Fruit fly (Drosophila melanogaster) whole organism, wandering third instar larva: ENCODE measurements around the gene Tep2.

Experiments used
- Abd-B ChIP-seq: fragments of >200 bp; optimal IDR thresholded peaks from 2 replicates; lab custom pipeline; 2017; ENCODE audit warnings: missing biosample characterization, missing genetic modification characterization
- CG32264 ChIP-seq: fragments of 200-800 bp; sonication (Bioruptor generic); optimal IDR thresholded peaks from 2 replicates; lab custom pipeline; 2016; ENCODE audit warnings: missing biosample characterization, missing genetic modification characterization
- CG9705 ChIP-seq: fragments of 200-800 bp; sonication (Bioruptor generic); optimal IDR thresholded peaks from 2 replicates; lab custom pipeline; 2018; ENCODE audit warnings: missing biosample characterization, mild to moderate bottlenecking, missing genetic modification characterization
- CrebA ChIP-seq: fragments of 200-800 bp; sonication (Bioruptor generic); optimal IDR thresholded peaks from 2 replicates; lab custom pipeline; 2016; ENCODE audit warnings: missing biosample characterization, mild to moderate bottlenecking, missing genetic modification characterization, borderline replicate concordance
- Dfd ChIP-seq: fragments of >200 bp; optimal IDR thresholded peaks from 2 replicates; lab custom pipeline; 2017; ENCODE audit warnings: missing biosample characterization, missing genetic modification characterization
- Dif ChIP-seq: fragments of 200-275, 200-300 bp; sonication (Bioruptor generic); optimal IDR thresholded peaks from 2 replicates; lab custom pipeline; 2018; ENCODE audit warnings: missing biosample characterization, missing genetic modification characterization; ENCODE audit not compliant: partially characterized antibody
- Hnf4 ChIP-seq: fragments of 200-800 bp; sonication (Bioruptor generic); optimal IDR thresholded peaks from 2 replicates; lab custom pipeline; 2016; ENCODE audit warnings: missing biosample characterization, mild to moderate bottlenecking, missing genetic modification characterization
- Hr78 ChIP-seq: fragments of >200 bp; optimal IDR thresholded peaks from 2 replicates; lab custom pipeline; 2017; ENCODE audit warnings: missing biosample characterization, missing genetic modification characterization
- Jra ChIP-seq: sonication (Bioruptor generic); optimal IDR thresholded peaks from 2 replicates; lab custom pipeline; 2016; ENCODE audit warnings: missing biosample characterization, missing genetic modification characterization
- N ChIP-seq: fragments of >200 bp; optimal IDR thresholded peaks from 2 replicates; lab custom pipeline; 2018; ENCODE audit warnings: missing biosample characterization, missing external identifiers, missing genetic modification characterization
- Rel ChIP-seq, 2 experiments: fragments of 200-800 bp; sonication (Bioruptor generic) in 1 of 2; optimal IDR thresholded peaks; 2 replicates in 1 of 2; 3 replicates in 1 of 2; lab custom pipeline; 2016 to 2019; ENCODE audit warnings: mild to moderate bottlenecking in 2 of 2, missing biosample characterization in 2 of 2, missing genetic modification characterization in 2 of 2, moderate library complexity in 1 of 2
- Sp1 ChIP-seq: fragments of 200-800 bp; sonication (Bioruptor generic); optimal IDR thresholded peaks from 3 replicates; lab custom pipeline; 2019; ENCODE audit warnings: missing biosample characterization, mild to moderate bottlenecking, missing genetic modification characterization, moderate library complexity
- Vsx2 ChIP-seq: fragments of 200-300, 225-300 bp; sonication (Bioruptor generic); optimal IDR thresholded peaks from 2 replicates; lab custom pipeline; 2018; ENCODE audit warnings: missing biosample characterization, missing genetic modification characterization; ENCODE audit not compliant: partially characterized antibody
- br ChIP-seq: fragments of 200-800 bp; sonication (Bioruptor generic); optimal IDR thresholded peaks from 2 replicates; lab custom pipeline; 2016; ENCODE audit warnings: missing biosample characterization, missing genetic modification characterization
- dl ChIP-seq, 2 experiments: fragments of 175-275, 200-275 bp in 1 of 2; fragments of 200-275 bp in 1 of 2; sonication (Bioruptor generic); optimal IDR thresholded peaks; lab custom pipeline; 2018; ENCODE audit warnings: mild to moderate bottlenecking in 2 of 2, missing biosample characterization in 2 of 2, missing genetic modification characterization in 2 of 2, moderate library complexity in 2 of 2; ENCODE audit not compliant: partially characterized antibody in 2 of 2, insufficient read depth in 1 of 2
- dsf ChIP-seq: sonication (Bioruptor generic); optimal IDR thresholded peaks from 2 replicates; lab custom pipeline; 2016; ENCODE audit warnings: missing biosample characterization, missing genetic modification characterization, borderline replicate concordance
- ey ChIP-seq: fragments of 200-800 bp; sonication (Bioruptor generic); optimal IDR thresholded peaks from 2 replicates; lab custom pipeline; 2016; ENCODE audit warnings: missing biosample characterization, missing genetic modification characterization
- foxo ChIP-seq, 2 experiments: fragments of 200-800 bp; sonication (Bioruptor generic); optimal IDR thresholded peaks; 2 replicates in 1 of 2; 3 replicates in 1 of 2; lab custom pipeline; 2016 to 2017; ENCODE audit warnings: missing biosample characterization in 2 of 2, missing genetic modification characterization in 2 of 2
- h ChIP-seq: fragments of 200-800 bp; sonication (Bioruptor generic); optimal IDR thresholded peaks from 3 replicates; lab custom pipeline; 2016; ENCODE audit warnings: missing biosample characterization, mild to moderate bottlenecking, missing genetic modification characterization
- jim ChIP-seq: fragments of 175-275, 200-325 bp; sonication (Bioruptor generic); optimal IDR thresholded peaks from 2 replicates; lab custom pipeline; 2016; ENCODE audit warnings: missing biosample characterization, mild to moderate bottlenecking, missing genetic modification characterization
- lola ChIP-seq: fragments of >200 bp; optimal IDR thresholded peaks from 2 replicates; lab custom pipeline; 2017; ENCODE audit warnings: missing biosample characterization, missing genetic modification characterization
- pan ChIP-seq: fragments of >200 bp; optimal IDR thresholded peaks from 2 replicates; lab custom pipeline; 2017
- psq ChIP-seq: fragments of 200-800 bp; sonication (Bioruptor generic); optimal IDR thresholded peaks from 3 replicates; lab custom pipeline; 2017; ENCODE audit warnings: missing biosample characterization, mild to moderate bottlenecking, missing genetic modification characterization, moderate library complexity
- rgr ChIP-seq: fragments of 200-800 bp; sonication (Bioruptor generic); optimal IDR thresholded peaks from 3 replicates; lab custom pipeline; 2016; ENCODE audit warnings: missing biosample characterization, mild to moderate bottlenecking, missing genetic modification characterization
- sage ChIP-seq: fragments of 200-800 bp; sonication (Bioruptor generic); optimal IDR thresholded peaks from 2 replicates; lab custom pipeline; 2016; ENCODE audit warnings: missing biosample characterization, mild to moderate bottlenecking, missing genetic modification characterization
- usp ChIP-seq: fragments of >200 bp; optimal IDR thresholded peaks from 2 replicates; lab custom pipeline; 2017; ENCODE audit warnings: missing biosample characterization, missing genetic modification characterization
- woc ChIP-seq: sonication (Bioruptor generic); optimal IDR thresholded peaks from 2 replicates; lab custom pipeline; 2016; ENCODE audit warnings: missing biosample characterization, mild to moderate bottlenecking, missing genetic modification characterization

Gene Tep2

dm6 chr2L:7722723-7723122 is 21.3 kb upstream of the Tep2 start, which contains the start of gene CG13794:
Gene CG13794, minus strand, starts transcription at chr2L:7722823.
- TF ChIP-seq Rel (GFP tag; optimal IDR thresholded peaks at IDR 0.05; lab: Kevin White, UChicago) (no peak), Rel (tag; optimal IDR thresholded peaks at IDR 0.05; lab: Kevin White, UChicago) (no peak), dl (GFP tag; optimal IDR thresholded peaks at IDR 0.05; lab: Kevin White, UChicago; ENCODE audit: insufficient read depth in 1 of 2, partially characterized antibody in 2 of 2) (no peak), usp (no peak)

dm6 chr2L:7722102-7722501 is 20.7 kb upstream of the Tep2 start:
- TF ChIP-seq Dfd (GFP tag; lab: Kevin White, UChicago) (peak; percentile 69), h (GFP tag; lab: Kevin White, UChicago) (no peak), N (GFP tag; lab: Kevin White, UChicago) (no peak), Jra (GFP tag; lab: Kevin White, UChicago) (no peak), foxo (GFP tag; optimal IDR thresholded peaks at IDR 0.05; lab: Kevin White, UChicago) (no peak), dsf (GFP tag; lab: Kevin White, UChicago) (no peak), CG9705 (GFP tag; lab: Kevin White, UChicago) (no peak)

DNA sequence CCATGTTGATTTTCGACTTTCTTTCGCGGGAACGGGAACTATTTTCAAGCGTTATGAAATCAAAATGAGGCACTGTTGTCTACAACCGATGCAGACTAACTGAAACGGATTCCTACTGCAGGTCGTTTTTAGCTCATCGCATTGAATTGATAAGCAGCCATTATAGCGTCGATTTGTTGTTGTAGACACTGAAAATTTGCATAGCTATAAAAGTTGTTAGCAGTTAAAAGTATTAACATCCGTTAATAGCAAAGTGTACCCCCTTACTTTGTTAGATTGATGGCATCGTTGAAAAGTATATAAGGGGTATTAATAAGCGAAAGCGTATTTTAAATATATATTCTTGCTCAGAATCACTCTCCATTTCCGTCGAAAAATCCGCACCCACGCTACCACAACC is 18.0 kb upstream of the Tep2 start, which contains the start of gene CG13793:
Gene CG13793, minus strand, starts transcription at position 101 of the 400 bp plus-strand sequence.
- no peak for TF ChIP-seq Hr78
- no peak for TF ChIP-seq CG9705 (GFP tag; lab: Kevin White, UChicago)
- no peak for TF ChIP-seq br (GFP tag; lab: Kevin White, UChicago)
- TF ChIP-seq Vsx2 (GFP tag; lab: Kevin White, UChicago) = no peak
- no peak for TF ChIP-seq Rel (GFP tag; optimal IDR thresholded peaks at IDR 0.05; lab: Kevin White, UChicago)
- no peak for TF ChIP-seq Rel (tag; optimal IDR thresholded peaks at IDR 0.05; lab: Kevin White, UChicago)
- TF ChIP-seq Sp1 (GFP tag; lab: Kevin White, UChicago) = no peak
- no peak for TF ChIP-seq CrebA
- TF ChIP-seq jim (GFP tag; lab: Kevin White, UChicago) = no peak
- TF ChIP-seq usp = no peak
- no peak for TF ChIP-seq dsf (GFP tag; lab: Kevin White, UChicago)
- no peak for TF ChIP-seq Dfd (GFP tag; lab: Kevin White, UChicago)
- TF ChIP-seq pan (lab: Kevin White, UChicago) = no peak
- no peak for TF ChIP-seq lola
- TF ChIP-seq Dif = no peak
- no peak for TF ChIP-seq woc (GFP tag; lab: Kevin White, UChicago)
- TF ChIP-seq Hnf4 (GFP tag; lab: Kevin White, UChicago) = no peak
- no peak for TF ChIP-seq N (GFP tag; lab: Kevin White, UChicago)
- no peak for TF ChIP-seq Abd-B (GFP tag; lab: Kevin White, UChicago)
- TF ChIP-seq, all 38 proteins: peak for 0

DNA sequence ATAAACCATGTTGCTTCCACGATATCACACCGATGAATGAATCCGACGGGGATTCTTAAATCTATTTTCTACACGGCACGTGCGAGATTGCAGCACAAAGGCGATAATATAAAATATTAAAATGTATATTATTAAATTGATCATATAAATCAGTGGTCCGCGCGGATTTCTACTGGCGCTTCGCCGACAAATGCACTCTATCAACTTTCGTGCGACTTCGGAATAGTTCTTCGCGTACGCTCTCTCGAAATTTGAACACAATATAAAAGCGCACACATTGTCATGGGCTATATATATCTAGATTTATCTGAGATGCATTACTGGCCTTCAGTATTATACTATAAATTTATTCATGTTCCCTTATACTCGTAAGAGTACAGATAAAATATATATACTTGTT is 15.1 kb upstream of the Tep2 start, which contains the start of gene CG33296:
Gene CG33296, minus strand, starts transcription at position 101 of the 400 bp plus-strand sequence.
- TF ChIP-seq Sp1 (GFP tag; lab: Kevin White, UChicago) (no peak), pan (lab: Kevin White, UChicago) (no peak)

dm6 chr2L:7711034-7711685 is 9.8 kb upstream of the Tep2 start:
- TF ChIP-seq dl (GFP tag; optimal IDR thresholded peaks at IDR 0.05; lab: Kevin White, UChicago; ENCODE audit: insufficient read depth in 1 of 2, partially characterized antibody in 2 of 2) (no peak), usp (no peak), Hr78 (no peak), lola (no peak), Jra (GFP tag; lab: Kevin White, UChicago) (no peak), jim (GFP tag; lab: Kevin White, UChicago) (no peak)

DNA sequence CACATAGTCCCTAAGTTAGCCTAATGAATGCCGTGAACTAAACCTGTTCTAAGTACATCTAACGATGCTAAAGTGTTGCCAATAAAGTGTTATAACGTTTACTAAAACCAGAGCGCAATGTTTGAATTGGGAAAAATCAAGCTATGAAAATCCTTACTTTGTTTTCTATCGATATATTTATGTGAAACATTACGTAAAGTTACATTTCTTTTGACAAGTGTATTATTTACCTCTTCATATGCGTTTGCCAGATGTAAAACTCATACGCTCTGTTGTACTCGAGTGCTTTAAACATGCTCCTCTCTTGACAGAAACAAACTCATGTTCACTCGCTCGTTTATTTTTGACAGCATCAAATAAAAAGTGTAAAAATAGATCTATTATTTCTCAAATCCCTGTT is 9.2 kb upstream of the Tep2 start, which contains the start of gene Ntl:
Gene Ntl, plus strand, starts transcription at position 301 of the 400 bp plus-strand sequence.
- TF ChIP-seq Jra (GFP tag; lab: Kevin White, UChicago) = no peak
- TF ChIP-seq usp = no peak
- TF ChIP-seq rgr = no peak
- no peak for TF ChIP-seq Dif
- no peak for TF ChIP-seq psq (GFP tag; lab: Kevin White, UChicago)
- no peak for TF ChIP-seq sage (GFP tag; lab: Kevin White, UChicago)
- TF ChIP-seq lola = no peak
- no peak for TF ChIP-seq ey (GFP tag; lab: Kevin White, UChicago)
- no peak for TF ChIP-seq CG32264 (GFP tag; lab: Kevin White, UChicago)
